Worm (Caenorhabditis elegans): ENCODE results near the gene C04A2.15.

- TF ChIP-seq ztf-11 (tag; optimal IDR thresholded peaks at IDR 0.05) (no peak), skn-1 (tag; optimal IDR thresholded peaks at IDR 0.05) (no peak)
These were observed 45.5 kb downstream of the C04A2.15 start, which contains the start of gene C44B7.11 for ce11 chrII:6897507-6897906.

Measured in whole organism, L3 larva.